Fruit fly (Drosophila melanogaster) whole organism: ENCODE measurements around the gene Alg-2.

Experiments
- CG8478 ChIP-seq: fragments of >200 bp; optimal IDR thresholded peaks from 2 replicates; lab custom pipeline; 2018; ENCODE audit warnings: inconsistent platforms
- Dll ChIP-seq: fragments of >200 bp; optimal IDR thresholded peaks from 2 replicates; lab custom pipeline; 2017
- EcR ChIP-seq, 2 experiments: fragments of >200 bp; optimal IDR thresholded peaks; 2 replicates each; lab custom pipeline; 2017; ENCODE audit warnings: missing biosample characterization in 2 of 2, missing genetic modification characterization in 2 of 2, missing genetic modification reagents in 2 of 2
- pan ChIP-seq: fragments of >200 bp; optimal IDR thresholded peaks from 2 replicates; lab custom pipeline; 2017
- psq ChIP-seq: fragments of >200 bp; optimal IDR thresholded peaks from 2 replicates; lab custom pipeline; 2017
- usp ChIP-seq: fragments of >200 bp; optimal IDR thresholded peaks from 2 replicates; lab custom pipeline; 2017; ENCODE audit warnings: missing biosample characterization, missing genetic modification characterization, mixed read lengths

Alg-2 gene

DNA sequence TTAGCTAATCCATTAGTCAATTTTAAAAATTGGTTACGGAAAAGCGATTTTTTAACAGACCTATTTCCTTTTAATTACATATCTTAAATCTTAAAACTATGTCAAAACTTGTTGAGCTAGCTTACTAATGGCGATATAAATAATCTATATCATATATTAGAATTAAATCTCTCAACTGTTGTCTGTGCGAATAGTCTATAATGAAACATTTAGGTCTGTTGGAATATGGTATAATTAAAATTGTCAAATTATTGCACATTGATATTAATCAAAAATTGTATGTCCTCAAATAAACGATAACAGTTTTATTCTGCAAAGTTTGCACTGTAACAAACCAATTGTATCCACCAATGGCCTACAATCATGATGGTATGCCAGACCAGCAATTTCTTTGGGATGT lies at the start of gene Alg-2:
Alg-2 (plus strand) TSS at position 277 of the 400 bp plus-strand sequence.
- TF ChIP-seq pan (lab: Kevin White, UChicago) (no peak), Dll (lab: Kevin White, UChicago) (no peak), usp (GFP tag; lab: Kevin White, UChicago) (no peak), CG8478 (no peak), EcR (GFP tag; optimal IDR thresholded peaks at IDR 0.05; lab: Kevin White, UChicago) (no peak), psq (no peak)

- no peak for TF ChIP-seq usp (GFP tag; lab: Kevin White, UChicago)
- no peak for TF ChIP-seq Dll (lab: Kevin White, UChicago)
- TF ChIP-seq pan (lab: Kevin White, UChicago), result no peak
- no peak for TF ChIP-seq EcR (GFP tag; optimal IDR thresholded peaks at IDR 0.05; lab: Kevin White, UChicago)
- no peak for TF ChIP-seq CG8478
- no peak for TF ChIP-seq psq
Measured at dm6 chr3R:3586937-3587336, 36.0 kb upstream of the Alg-2 start, which contains the start of gene Parp1. Gene Parp1, minus strand, starts transcription at chr3R:3587054.

DNA sequence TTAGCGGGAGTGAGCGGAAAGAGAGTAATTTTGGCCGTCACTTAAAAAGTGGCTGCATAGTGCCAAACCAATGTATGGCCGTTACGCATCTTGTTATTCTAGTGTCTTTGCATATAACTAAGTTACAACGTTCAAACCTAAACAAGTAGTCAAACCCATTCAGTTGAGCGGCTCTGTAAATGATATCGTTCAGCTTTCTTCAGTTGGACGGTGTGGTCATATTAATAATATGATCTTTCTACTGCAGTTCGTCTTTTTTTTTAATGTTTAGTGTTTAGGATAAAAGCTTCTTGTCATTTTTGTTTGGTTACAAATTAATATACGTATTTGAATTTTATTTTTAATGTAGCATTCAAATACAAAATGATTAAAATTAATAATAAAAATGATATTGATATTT lies 33.3 kb upstream of the Alg-2 start:
- TF ChIP-seq pan (lab: Kevin White, UChicago), result no peak
- TF ChIP-seq CG8478, result no peak
- TF ChIP-seq EcR (GFP tag; optimal IDR thresholded peaks at IDR 0.05; lab: Kevin White, UChicago), result no peak
- TF ChIP-seq Dll (lab: Kevin White, UChicago), result no peak

dm6 chr3R:3620599-3621380 lies 2.2 kb upstream of the Alg-2 start:
- TF ChIP-seq usp (GFP tag; lab: Kevin White, UChicago), result no peak
- TF ChIP-seq EcR (GFP tag; optimal IDR thresholded peaks at IDR 0.05; lab: Kevin White, UChicago), result no peak
